Fruit fly (Drosophila melanogaster) whole organism, embryonic: ENCODE measurements around the gene spg.

Experiments
- ATbp ChIP-seq: fragments of 200-800 bp; sonication (Bioruptor generic); optimal IDR thresholded peaks from 2 replicates; lab custom pipeline; 2017; ENCODE audit warnings: missing biosample characterization, mild to moderate bottlenecking, missing genetic modification characterization, missing genetic modification reagents
- C15 ChIP-seq: fragments of 200-800 bp; sonication (Bioruptor generic); IDR thresholded peaks from 3 replicates; pipeline ENCODE4 v1.3.6; 2022; ENCODE audit warnings: missing biosample characterization, missing genetic modification characterization
- CG10209 ChIP-seq: fragments of 200-800 bp; sonication (Bioruptor generic); optimal IDR thresholded peaks from 3 replicates; lab custom pipeline; 2017; ENCODE audit warnings: missing biosample characterization, mild to moderate bottlenecking, missing genetic modification characterization, missing genetic modification reagents
- CG10431 ChIP-seq: fragments of 200-800 bp; sonication (Bioruptor generic); optimal IDR thresholded peaks from 3 replicates; lab custom pipeline; 2018; ENCODE audit warnings: missing biosample characterization, mild to moderate bottlenecking, missing genetic modification characterization
- CG11247 ChIP-seq: fragments of 200-800 bp; sonication (Bioruptor generic); IDR thresholded peaks from 2 replicates; pipeline ENCODE4 v1.3.6; 2022; ENCODE audit warnings: missing biosample characterization, missing genetic modification characterization
- CG12104 ChIP-seq: fragments of 200-800 bp; sonication (Bioruptor generic); optimal IDR thresholded peaks from 3 replicates; lab custom pipeline; 2016; ENCODE audit warnings: missing biosample characterization, missing genetic modification characterization
- CG13775 ChIP-seq: fragments of 200-800 bp; sonication (Bioruptor generic); optimal IDR thresholded peaks from 3 replicates; lab custom pipeline; 2017; ENCODE audit warnings: missing biosample characterization, mild to moderate bottlenecking, missing genetic modification characterization
- CG13894 ChIP-seq: fragments of 200-800 bp; sonication (Bioruptor generic); optimal IDR thresholded peaks from 3 replicates; lab custom pipeline; 2018; ENCODE audit warnings: missing biosample characterization, mild to moderate bottlenecking, missing genetic modification characterization, moderate library complexity
- CG14860 ChIP-seq: fragments of 200-800 bp; sonication (Bioruptor generic); IDR thresholded peaks from 3 replicates; pipeline ENCODE4 v1.3.6; 2022; ENCODE audit warnings: missing biosample characterization, missing genetic modification characterization; ENCODE audit not compliant: partially characterized antibody
- CG15269 ChIP-seq: fragments of 200-800 bp; sonication (Bioruptor generic); optimal IDR thresholded peaks from 2 replicates; lab custom pipeline; 2018; ENCODE audit warnings: missing biosample characterization, mild to moderate bottlenecking, missing genetic modification characterization, moderate library complexity
- CG15514 ChIP-seq: fragments of 200-800 bp; sonication (Bioruptor generic); optimal IDR thresholded peaks from 3 replicates; lab custom pipeline; 2017; ENCODE audit warnings: missing biosample characterization, missing genetic modification characterization, mild to moderate bottlenecking, moderate library complexity, missing genetic modification reagents
- CG15696 ChIP-seq: fragments of 200-800 bp; sonication (Bioruptor generic); optimal IDR thresholded peaks from 2 replicates; lab custom pipeline; 2019; ENCODE audit warnings: missing biosample characterization, mild to moderate bottlenecking, missing genetic modification characterization, moderate library complexity
- CG17186 ChIP-seq: fragments of 200-800 bp; sonication (Bioruptor generic); optimal IDR thresholded peaks from 3 replicates; lab custom pipeline; 2017; ENCODE audit warnings: missing biosample characterization, missing genetic modification reagents, missing genetic modification characterization
- CG17912 ChIP-seq: fragments of 200-800 bp; sonication (Bioruptor generic); optimal IDR thresholded peaks from 2 replicates; lab custom pipeline; 2018; ENCODE audit warnings: missing biosample characterization, mild to moderate bottlenecking, missing genetic modification characterization
- CG1792 ChIP-seq: fragments of 200-800 bp; sonication (Bioruptor generic); optimal IDR thresholded peaks from 2 replicates; lab custom pipeline; 2016; ENCODE audit warnings: missing biosample characterization, missing genetic modification characterization
- CG2129 ChIP-seq: fragments of 200-800 bp; sonication (Bioruptor generic); IDR thresholded peaks from 2 replicates; pipeline ENCODE4 v1.3.6; 2022; ENCODE audit warnings: missing biosample characterization, missing genetic modification characterization; ENCODE audit not compliant: partially characterized antibody
- CG2202 ChIP-seq: fragments of 200-800 bp; sonication (Bioruptor generic); optimal IDR thresholded peaks from 2 replicates; lab custom pipeline; 2018; ENCODE audit warnings: missing biosample characterization, mild to moderate bottlenecking, missing genetic modification characterization
- CG30431 ChIP-seq: fragments of 200-800 bp; sonication (Bioruptor generic); optimal IDR thresholded peaks from 2 replicates; lab custom pipeline; 2017; ENCODE audit warnings: missing biosample characterization, missing genetic modification characterization
- CG3726 ChIP-seq: fragments of 200-800 bp; sonication (Bioruptor generic); IDR thresholded peaks from 3 replicates; pipeline ENCODE4, ENCODE4 v1.3.6; 2022; ENCODE audit warnings: missing biosample characterization, missing genetic modification characterization
- CG3995 ChIP-seq: fragments of 200-800 bp; sonication (Bioruptor generic); optimal IDR thresholded peaks from 3 replicates; lab custom pipeline; 2016; ENCODE audit warnings: missing biosample characterization, missing genetic modification characterization
- CG4328 ChIP-seq: fragments of 200-800 bp; sonication (Bioruptor generic); optimal IDR thresholded peaks from 3 replicates; lab custom pipeline; 2017; ENCODE audit warnings: missing biosample characterization, missing genetic modification reagents, missing genetic modification characterization
- CG4730 ChIP-seq: fragments of 200-800 bp; sonication (Bioruptor generic); IDR thresholded peaks from 2 replicates; pipeline ENCODE4 v1.3.6; 2022; ENCODE audit warnings: missing biosample characterization, missing genetic modification characterization
- CG5953 ChIP-seq: fragments of 200-800 bp; sonication (Bioruptor generic); IDR thresholded peaks from 2 replicates; pipeline ENCODE4 v1.3.6; 2022; ENCODE audit warnings: missing biosample characterization, missing genetic modification characterization
- CG6791 ChIP-seq: fragments of 200-800 bp; sonication (Bioruptor generic); IDR thresholded peaks from 3 replicates; pipeline ENCODE4 v1.3.6; 2022; ENCODE audit warnings: missing biosample characterization, missing genetic modification characterization; ENCODE audit not compliant: partially characterized antibody
- CG7556 ChIP-seq: fragments of 200-800 bp; sonication (Bioruptor generic); optimal IDR thresholded peaks from 2 replicates; lab custom pipeline; 2017; ENCODE audit warnings: missing biosample characterization, mild to moderate bottlenecking, missing genetic modification characterization
- CG7745 ChIP-seq: fragments of 200-800 bp; sonication (Bioruptor generic); optimal IDR thresholded peaks from 2 replicates; lab custom pipeline; 2018; ENCODE audit warnings: missing biosample characterization, mild to moderate bottlenecking, missing genetic modification characterization, moderate library complexity
- CG8478 ChIP-seq: fragments of >200 bp; optimal IDR thresholded peaks from 2 replicates; lab custom pipeline; 2018
- CG8765 ChIP-seq: fragments of 200-800 bp; sonication (Bioruptor generic); IDR thresholded peaks from 2 replicates; pipeline ENCODE4 v1.3.6; 2022; ENCODE audit warnings: missing biosample characterization, missing genetic modification characterization
- CG8944 ChIP-seq: fragments of 200-800 bp; sonication (Bioruptor generic); optimal IDR thresholded peaks from 3 replicates; lab custom pipeline; 2016; ENCODE audit warnings: missing biosample characterization, missing genetic modification characterization
- Dek ChIP-seq: fragments of 200-800 bp; sonication (Bioruptor generic); optimal IDR thresholded peaks from 3 replicates; lab custom pipeline; 2019; ENCODE audit warnings: missing biosample characterization, mild to moderate bottlenecking, missing genetic modification characterization, moderate library complexity
- Dip3 ChIP-seq: fragments of 200-800 bp; sonication (Bioruptor generic); optimal IDR thresholded peaks from 3 replicates; lab custom pipeline; 2016; ENCODE audit warnings: missing biosample characterization, missing genetic modification characterization
- Mes4 ChIP-seq: fragments of 200-800 bp; sonication (Bioruptor generic); optimal IDR thresholded peaks from 2 replicates; lab custom pipeline; 2016; ENCODE audit warnings: missing biosample characterization, missing genetic modification characterization
- NfI ChIP-seq: fragments of 200-800 bp; sonication (Bioruptor generic); optimal IDR thresholded peaks from 3 replicates; lab custom pipeline; 2018; ENCODE audit warnings: missing biosample characterization, mild to moderate bottlenecking, missing genetic modification characterization, moderate library complexity
- Optix ChIP-seq: fragments of 200-800 bp; sonication (Bioruptor generic); IDR thresholded peaks from 3 replicates; pipeline ENCODE4 v1.3.6; 2022; ENCODE audit warnings: missing biosample characterization, missing genetic modification characterization
- Spps ChIP-seq: fragments of 200-800 bp; sonication (Bioruptor generic); optimal IDR thresholded peaks from 2 replicates; lab custom pipeline; 2018; ENCODE audit warnings: missing biosample characterization, mild to moderate bottlenecking, missing genetic modification characterization
- Tbp ChIP-seq: fragments of >200 bp; optimal IDR thresholded peaks from 2 replicates; lab custom pipeline; 2018; ENCODE audit warnings: missing biosample characterization, missing genetic modification characterization
- abd-A ChIP-seq: fragments of 200-800 bp; sonication (Bioruptor generic); optimal IDR thresholded peaks from 3 replicates; lab custom pipeline; 2019; ENCODE audit warnings: missing biosample characterization, mild to moderate bottlenecking, missing genetic modification characterization, moderate library complexity
- danr ChIP-seq: fragments of 200-800 bp; sonication (Bioruptor generic); IDR thresholded peaks from 2 replicates; pipeline ENCODE4 v1.3.6; 2022; ENCODE audit warnings: missing biosample characterization, missing genetic modification characterization
- emc ChIP-seq: fragments of 200-800 bp; sonication (Bioruptor generic); optimal IDR thresholded peaks from 2 replicates; lab custom pipeline; 2016; ENCODE audit warnings: missing biosample characterization, missing genetic modification characterization
- grn ChIP-seq: fragments of 200-800 bp; sonication (Bioruptor generic); optimal IDR thresholded peaks from 3 replicates; lab custom pipeline; 2017; ENCODE audit warnings: missing biosample characterization, missing genetic modification characterization
- gro ChIP-seq: fragments of 200-800 bp; sonication (Bioruptor generic); optimal IDR thresholded peaks from 2 replicates; lab custom pipeline; 2016; ENCODE audit warnings: missing biosample characterization, missing genetic modification characterization
- jing ChIP-seq: fragments of 200-800 bp; sonication (Bioruptor generic); optimal IDR thresholded peaks from 2 replicates; lab custom pipeline; 2018; ENCODE audit warnings: missing biosample characterization, mild to moderate bottlenecking, missing genetic modification characterization
- rib ChIP-seq: fragments of 200-800 bp; sonication (Bioruptor generic); IDR thresholded peaks from 2 replicates; pipeline ENCODE4 v1.3.6; 2022; ENCODE audit warnings: missing biosample characterization, missing genetic modification characterization
- salm ChIP-seq: fragments of 200-800 bp; sonication (Bioruptor generic); optimal IDR thresholded peaks from 2 replicates; lab custom pipeline; 2018; ENCODE audit warnings: missing biosample characterization, mild to moderate bottlenecking, missing genetic modification characterization
- sim ChIP-seq: fragments of 200-800 bp; sonication (Bioruptor generic); IDR thresholded peaks from 2 replicates; pipeline ENCODE4 v1.3.6; 2022; ENCODE audit warnings: missing biosample characterization, missing genetic modification characterization
- sob ChIP-seq: fragments of 200-800 bp; sonication (Bioruptor generic); IDR thresholded peaks from 2 replicates; pipeline ENCODE4 v1.3.6; 2022; ENCODE audit warnings: missing biosample characterization, missing genetic modification characterization
- stc ChIP-seq: fragments of 200-800 bp; sonication (Bioruptor generic); IDR thresholded peaks from 2 replicates; pipeline ENCODE4 v1.3.6; 2022; ENCODE audit warnings: missing biosample characterization, missing genetic modification characterization
- tx ChIP-seq: fragments of 200-800 bp; sonication (Bioruptor generic); optimal IDR thresholded peaks from 2 replicates; lab custom pipeline; 2016; ENCODE audit warnings: missing biosample characterization, missing genetic modification characterization
- usp ChIP-seq: fragments of >200 bp; optimal IDR thresholded peaks from 2 replicates; lab custom pipeline; 2017; ENCODE audit warnings: missing biosample characterization, missing genetic modification characterization
- yki ChIP-seq: fragments of >200 bp; optimal IDR thresholded peaks from 3 replicates; lab custom pipeline; 2018

spg gene

DNA sequence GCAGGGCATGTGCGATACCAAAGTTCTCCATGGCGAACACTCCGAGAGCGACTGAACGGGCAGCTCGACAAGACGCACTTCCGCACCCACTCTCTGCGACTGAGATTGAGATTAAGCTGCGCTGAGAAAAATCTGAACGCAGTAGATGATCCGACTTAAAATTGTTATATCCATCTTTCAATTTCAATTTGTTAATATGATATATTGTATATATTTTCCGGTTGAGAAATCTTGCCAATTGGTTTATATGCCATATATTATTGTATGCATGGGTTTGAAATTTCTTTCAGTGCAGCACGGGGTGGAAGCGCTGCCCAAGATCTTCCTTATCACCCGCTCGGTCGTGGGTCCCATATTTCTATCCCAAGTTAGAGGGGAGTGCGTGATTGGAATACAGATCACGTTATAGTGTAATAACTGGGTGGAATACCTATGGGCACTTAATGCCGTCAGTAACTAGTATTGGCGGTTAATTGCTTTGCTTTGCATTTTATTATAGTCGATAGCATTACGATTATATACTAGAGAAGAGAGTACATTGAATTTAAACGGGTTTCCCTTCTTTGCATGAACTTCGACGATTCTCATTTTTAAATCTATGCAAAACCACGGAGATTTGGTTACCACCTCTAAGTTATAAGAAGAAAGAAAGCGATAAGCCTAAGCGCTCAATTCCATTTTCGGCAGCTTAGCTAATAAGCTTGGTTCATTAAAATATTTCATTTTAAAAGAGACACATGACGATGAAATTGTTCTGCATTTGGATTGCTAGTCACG, 35.2 kb downstream of the spg start, which contains the start of the genes Nepl19 and Nepl20 (continued):
- TF ChIP-seq CG10209 (peak; percentile 73), CG8944 (GFP tag; lab: Kevin White, UChicago) (peak; percentile 14), CG8765 (peak; percentile 37; the same call in 1 of the 2 replicates), grn (GFP tag; lab: Kevin White, UChicago) (peak; percentile 23), CG11247 (GFP tag; lab: Robert Waterston, UW) (peak; percentile 71), sim (GFP tag; lab: Robert Waterston, UW) (peak; percentile 58), usp (GFP tag; lab: Kevin White, UChicago) (no peak), CG15514 (GFP tag; lab: Kevin White, UChicago) (peak; percentile 71), CG2202 (tag; lab: Kevin White, UChicago) (peak; percentile 55), Optix (peak; percentile 82), CG5953 (GFP tag; lab: Robert Waterston, UW) (peak; percentile 50; the same call in 1 of the 2 replicates), CG6791 (GFP tag; lab: Robert Waterston, UW) (no peak), CG17186 (GFP tag; lab: Kevin White, UChicago) (no peak), CG17912 (no peak), CG3995 (GFP tag; lab: Kevin White, UChicago) (peak; percentile 33), CG13775 (GFP tag; lab: Kevin White, UChicago) (peak; percentile 69), CG7745 (tag; lab: Kevin White, UChicago) (no peak), CG3726 (GFP tag; lab: Robert Waterston, UW) (0 out of 3 replicates have a peak, but pooled peaks have one; percentile 30), CG14860 (GFP tag; lab: Robert Waterston, UW) (no peak), rib (no peak), CG12104 (GFP tag; lab: Kevin White, UChicago) (peak; percentile 67), CG4328 (GFP tag; lab: Kevin White, UChicago) (peak; percentile 16), Dek (tag; lab: Kevin White, UChicago) (peak; percentile 67), CG4730 (peak; percentile 79), NfI (GFP tag; lab: Kevin White, UChicago) (peak; percentile 51), CG1792 (peak; percentile 25), gro (GFP tag; lab: Kevin White, UChicago) (no peak), CG8478 (lab: Kevin White, UChicago) (no peak), tx (no peak), CG7556 (GFP tag; lab: Kevin White, UChicago) (peak; percentile 83), yki (no peak), CG13894 (no peak), Tbp (no peak), jing (GFP tag; lab: Kevin White, UChicago) (peak; percentile 52), CG15269 (tag; lab: Kevin White, UChicago) (peak; percentile 79), Dip3 (peak; percentile 53), Spps (tag; lab: Kevin White, UChicago) (peak; percentile 64), salm (peak; percentile 45), sob (GFP tag; lab: Robert Waterston, UW) (peak; percentile 88), abd-A (tag; lab: Kevin White, UChicago) (no peak), CG30431 (GFP tag; lab: Kevin White, UChicago) (peak; percentile 70), danr (GFP tag; lab: Robert Waterston, UW) (peak; percentile 42), Mes4 (GFP tag; lab: Kevin White, UChicago) (peak; percentile 15), C15 (GFP tag; lab: Robert Waterston, UW) (0 out of 3 replicates have a peak, but pooled peaks have one; percentile 26), CG2129 (GFP tag; lab: Robert Waterston, UW) (no peak), emc (GFP tag; lab: Kevin White, UChicago) (no peak), ATbp (peak; percentile 71), CG10431 (GFP tag; lab: Kevin White, UChicago) (no peak), CG15696 (tag; lab: Kevin White, UChicago) (peak; percentile 65), stc (GFP tag; lab: Robert Waterston, UW) (peak; percentile 67; the same call in 1 of the 2 replicates)
